Worm (Caenorhabditis elegans): Measurements from ENCODE around the gene nlp-53.
A peak's percentile ranks its signal among the peaks of the same experiment; 100 is the strongest.

Gene nlp-53

ce11 chrX:13637526-13637925 is 18.9 kb downstream of the nlp-53 start:
- TF ChIP-seq F39B2.1 (GFP tag; IDR thresholded peaks at IDR 0.05) (no peak), tlf-1 (GFP tag; optimal IDR thresholded peaks at IDR 0.05) (no peak), mel-28 (tag; optimal IDR thresholded peaks at IDR 0.05; ENCODE audit: borderline replicate concordance) (no peak), somi-1 (GFP tag; optimal IDR thresholded peaks at IDR 0.05) (no peak), C06A6.2 (GFP tag; conservative IDR thresholded peaks at IDR 0.05) (no peak), ztf-22 (GFP tag; optimal IDR thresholded peaks at IDR 0.05) (no peak), F37B4.10 (GFP tag; IDR thresholded peaks at IDR 0.05) (no peak), Y67H2A.10 (GFP tag; conservative IDR thresholded peaks at IDR 0.05) (no peak), lin-26 (GFP tag; IDR thresholded peaks at IDR 0.05) (no peak), ztf-25 (GFP tag; IDR thresholded peaks at IDR 0.05) (no peak), ama-1 (optimal IDR thresholded peaks at IDR 0.05) (no peak), ama-1 (GFP tag; optimal IDR thresholded peaks at IDR 0.05) (no peak), Y79H2A.3 (GFP tag; conservative IDR thresholded peaks at IDR 0.05) (no peak), ceh-58 (GFP tag; IDR thresholded peaks at IDR 0.05) (no peak)

ce11 chrX:13638351-13638958 is 19.8 kb downstream of the nlp-53 start:
- TF ChIP-seq unc-130 (GFP tag; optimal IDR thresholded peaks at IDR 0.05) (no peak), madf-3 (GFP tag; IDR thresholded peaks at IDR 0.05) (0 out of 2 replicates have a peak, but pooled peaks have one; percentile 40)

- TF ChIP-seq Y67H2A.10 (GFP tag; conservative IDR thresholded peaks at IDR 0.05) = no peak
- TF ChIP-seq Y79H2A.3 (GFP tag; conservative IDR thresholded peaks at IDR 0.05) = no peak
- TF ChIP-seq snpc-3.4 (tag; optimal IDR thresholded peaks at IDR 0.05) = no peak
- no peak for TF ChIP-seq ceh-91 (GFP tag; IDR thresholded peaks at IDR 0.05)
- no peak for TF ChIP-seq K12H6.12 (tag; optimal IDR thresholded peaks at IDR 0.05)
- no peak for TF ChIP-seq B0261.1 (tag; optimal IDR thresholded peaks at IDR 0.05)
- no peak for TF ChIP-seq ceh-40 (GFP tag; IDR thresholded peaks at IDR 0.05)
- TF ChIP-seq ama-1 (optimal IDR thresholded peaks at IDR 0.05) = no peak
- TF ChIP-seq ama-1 (GFP tag; optimal IDR thresholded peaks at IDR 0.05) = no peak
- TF ChIP-seq rpc-1 (optimal IDR thresholded peaks at IDR 0.05) = no peak
- no peak for TF ChIP-seq rpc-1 (tag; optimal IDR thresholded peaks at IDR 0.05)
- no peak for TF ChIP-seq lin-40 (tag; optimal IDR thresholded peaks at IDR 0.05)
- TF ChIP-seq snpc-4 (GFP tag; optimal IDR thresholded peaks at IDR 0.05) = no peak
- no peak for TF ChIP-seq snpc-4 (tag; optimal IDR thresholded peaks at IDR 0.05)
- no peak for TF ChIP-seq attf-5 (GFP tag; optimal IDR thresholded peaks at IDR 0.05)
- no peak for TF ChIP-seq B0035.1 (tag; optimal IDR thresholded peaks at IDR 0.05)
Observed at ce11 chrX:13639577-13639976, 20.9 kb downstream of the nlp-53 start, which contains the start of gene twk-20. twk-20 (plus strand) TSS chrX:13639877.

- TF ChIP-seq unc-62 (GFP tag; optimal IDR thresholded peaks at IDR 0.05) = no peak
- no peak for TF ChIP-seq F55B11.4 (tag; optimal IDR thresholded peaks at IDR 0.05; ENCODE audit: borderline replicate concordance, insufficient read depth)
- TF ChIP-seq sdz-38 (tag; optimal IDR thresholded peaks at IDR 0.05) = no peak
- no peak for TF ChIP-seq xnd-1 (tag; optimal IDR thresholded peaks at IDR 0.05)
- TF ChIP-seq Y53G8AR.9 (GFP tag; conservative IDR thresholded peaks at IDR 0.05) = no peak
- TF ChIP-seq Y53F4B.3 (GFP tag; IDR thresholded peaks at IDR 0.05) = no peak
- TF ChIP-seq F10E7.11 (tag; optimal IDR thresholded peaks at IDR 0.05) = no peak
Observed at ce11 chrX:13644884-13645283, 26.2 kb downstream of the nlp-53 start.
